Fruit fly (Drosophila melanogaster) whole organism, embryonic: ENCODE results near the gene CG13928.
A peak's percentile ranks its signal among the peaks of the same experiment; 100 is the strongest.

ENCODE experiments used
- Bdp1 ChIP-seq: fragments of 200-800 bp; sonication (Bioruptor generic); optimal IDR thresholded peaks from 3 replicates; lab custom pipeline; 2016; ENCODE audit warnings: missing biosample characterization, missing genetic modification characterization
- CG10959 ChIP-seq: fragments of 200-800 bp; sonication (Bioruptor generic); IDR thresholded peaks from 2 replicates; pipeline ENCODE4 v1.3.6; 2022; ENCODE audit warnings: missing biosample characterization, missing genetic modification characterization
- CG1233 ChIP-seq: fragments of 200-800 bp; sonication (Bioruptor generic); optimal IDR thresholded peaks from 4 replicates; lab custom pipeline; 2018; ENCODE audit warnings: missing biosample characterization, mild to moderate bottlenecking, missing genetic modification characterization
- CG14014 ChIP-seq: fragments of 200-800 bp; sonication (Bioruptor generic); IDR thresholded peaks from 2 replicates; pipeline ENCODE4 v1.3.6; 2022; ENCODE audit warnings: missing biosample characterization, missing genetic modification characterization
- CG16779 ChIP-seq: fragments of 200-800 bp; sonication (Bioruptor generic); IDR thresholded peaks from 2 replicates; pipeline ENCODE4 v1.3.6; 2022; ENCODE audit warnings: missing biosample characterization, missing genetic modification characterization
- CG1792 ChIP-seq: fragments of 200-800 bp; sonication (Bioruptor generic); optimal IDR thresholded peaks from 2 replicates; lab custom pipeline; 2016; ENCODE audit warnings: missing biosample characterization, missing genetic modification characterization
- CG2199 ChIP-seq: fragments of 200-800 bp; sonication (Bioruptor generic); IDR thresholded peaks from 3 replicates; pipeline ENCODE4 v1.3.6; 2022; ENCODE audit warnings: missing biosample characterization, missing genetic modification characterization
- CG3847 ChIP-seq: fragments of 200-800 bp; sonication (Bioruptor generic); IDR thresholded peaks from 2 replicates; pipeline ENCODE4 v1.3.6; 2022; ENCODE audit warnings: missing biosample characterization, missing genetic modification characterization
- CG5245 ChIP-seq: fragments of 200-800 bp; sonication (Bioruptor generic); optimal IDR thresholded peaks from 3 replicates; lab custom pipeline; 2016; ENCODE audit warnings: missing biosample characterization, missing genetic modification characterization
- CG5953 ChIP-seq: fragments of 200-800 bp; sonication (Bioruptor generic); IDR thresholded peaks from 2 replicates; pipeline ENCODE4 v1.3.6; 2022; ENCODE audit warnings: missing biosample characterization, missing genetic modification characterization
- CG6791 ChIP-seq: fragments of 200-800 bp; sonication (Bioruptor generic); IDR thresholded peaks from 3 replicates; pipeline ENCODE4 v1.3.6; 2022; ENCODE audit warnings: missing biosample characterization, missing genetic modification characterization; ENCODE audit not compliant: partially characterized antibody
- CG6854 ChIP-seq: fragments of 200-800 bp; sonication (Bioruptor generic); optimal IDR thresholded peaks from 3 replicates; lab custom pipeline; 2017; ENCODE audit warnings: missing biosample characterization, mild to moderate bottlenecking, missing genetic modification characterization
- CG7372 ChIP-seq: fragments of 200-800 bp; sonication (Bioruptor generic); IDR thresholded peaks from 2 replicates; pipeline ENCODE4 v1.3.6; 2022; ENCODE audit warnings: missing biosample characterization, missing genetic modification characterization
- CG7987 ChIP-seq: fragments of 200-800 bp; sonication (Bioruptor generic); optimal IDR thresholded peaks from 2 replicates; lab custom pipeline; 2018; ENCODE audit warnings: missing biosample characterization, mild to moderate bottlenecking, missing genetic modification characterization, moderate library complexity
- CG8290 ChIP-seq, 3 experiments: fragments of 200-800 bp; sonication (Bioruptor generic); optimal IDR thresholded peaks; 2 replicates each; lab custom pipeline; 2016 to 2019; ENCODE audit warnings: missing biosample characterization in 3 of 3, missing genetic modification characterization in 3 of 3, mild to moderate bottlenecking in 2 of 3, moderate library complexity in 1 of 3
- CG8765 ChIP-seq: fragments of 200-800 bp; sonication (Bioruptor generic); IDR thresholded peaks from 2 replicates; pipeline ENCODE4 v1.3.6; 2022; ENCODE audit warnings: missing biosample characterization, missing genetic modification characterization
- CoRest ChIP-seq: fragments of 200-800 bp; sonication (Bioruptor generic); optimal IDR thresholded peaks from 3 replicates; lab custom pipeline; 2018; ENCODE audit warnings: missing biosample characterization, mild to moderate bottlenecking, missing genetic modification characterization, moderate library complexity
- D19A ChIP-seq: fragments of 200-800 bp; optimal IDR thresholded peaks from 3 replicates; lab custom pipeline; 2019; ENCODE audit warnings: missing biosample characterization, mild to moderate bottlenecking, missing genetic modification characterization, moderate library complexity
- Ets65A ChIP-seq: fragments of 200-800 bp; sonication (Bioruptor generic); peaks from one replicate; lab custom pipeline; 2016; ENCODE audit warnings: missing biosample characterization, missing genetic modification characterization
- H15 ChIP-seq: fragments of 200-800 bp; sonication (Bioruptor generic); IDR thresholded peaks from 3 replicates; pipeline ENCODE4 v1.3.6; 2022; ENCODE audit warnings: missing biosample characterization, missing genetic modification characterization
- HmgZ ChIP-seq: fragments of 200-800 bp; sonication (Bioruptor generic); optimal IDR thresholded peaks from 2 replicates; lab custom pipeline; 2018; ENCODE audit warnings: missing biosample characterization, mild to moderate bottlenecking, missing genetic modification characterization
- Hmr ChIP-seq: fragments of 200-800 bp; sonication (Bioruptor generic); optimal IDR thresholded peaks from 3 replicates; lab custom pipeline; 2017; ENCODE audit warnings: mild to moderate bottlenecking, missing biosample characterization, missing genetic modification reagents, missing genetic modification characterization
- Lpt ChIP-seq: fragments of >200 bp; optimal IDR thresholded peaks from 2 replicates; lab custom pipeline; 2018; ENCODE audit warnings: missing biosample characterization, missing genetic modification characterization
- MESR4 ChIP-seq: fragments of 200-800 bp; sonication (Bioruptor generic); optimal IDR thresholded peaks from 2 replicates; lab custom pipeline; 2018; ENCODE audit warnings: missing biosample characterization, mild to moderate bottlenecking, missing genetic modification characterization, moderate library complexity
- Meics ChIP-seq: fragments of 200-800 bp; sonication (Bioruptor generic); optimal IDR thresholded peaks from 2 replicates; lab custom pipeline; 2017; ENCODE audit warnings: missing biosample characterization, mild to moderate bottlenecking, missing genetic modification characterization
- Mes4 ChIP-seq: fragments of 200-800 bp; sonication (Bioruptor generic); optimal IDR thresholded peaks from 2 replicates; lab custom pipeline; 2016; ENCODE audit warnings: missing biosample characterization, missing genetic modification characterization
- Optix ChIP-seq: fragments of 200-800 bp; sonication (Bioruptor generic); IDR thresholded peaks from 3 replicates; pipeline ENCODE4 v1.3.6; 2022; ENCODE audit warnings: missing biosample characterization, missing genetic modification characterization
- Taf1 ChIP-seq: fragments of 200-800 bp; sonication (Bioruptor generic); IDR thresholded peaks from 2 replicates; pipeline ENCODE4 v1.3.6; 2022; ENCODE audit warnings: missing biosample characterization, missing genetic modification characterization
- chm ChIP-seq: fragments of 200-800 bp; sonication (Bioruptor generic); IDR thresholded peaks from 2 replicates; pipeline ENCODE4 v1.3.6; 2022; ENCODE audit warnings: missing biosample characterization, missing genetic modification characterization
- cwo ChIP-seq: fragments of 200-800 bp; sonication (Bioruptor generic); optimal IDR thresholded peaks from 3 replicates; lab custom pipeline; 2017; ENCODE audit warnings: missing biosample characterization, missing genetic modification characterization, mild to moderate bottlenecking, moderate library complexity, missing genetic modification reagents
- dati ChIP-seq: fragments of 200-800 bp; sonication (Bioruptor generic); IDR thresholded peaks from 2 replicates; pipeline ENCODE4 v1.3.6; 2022; ENCODE audit warnings: missing biosample characterization, missing genetic modification characterization
- ewg ChIP-seq: fragments of 200-800 bp; sonication (Bioruptor generic); optimal IDR thresholded peaks from 3 replicates; lab custom pipeline; 2017; ENCODE audit warnings: mild to moderate bottlenecking, missing biosample characterization, missing genetic modification reagents, missing genetic modification characterization
- eyg ChIP-seq: fragments of 200-800 bp; sonication (Bioruptor generic); optimal IDR thresholded peaks from 3 replicates; lab custom pipeline; 2016; ENCODE audit warnings: missing biosample characterization, missing genetic modification characterization
- fd64A ChIP-seq: fragments of 200-800 bp; sonication (Bioruptor generic); optimal IDR thresholded peaks from 3 replicates; lab custom pipeline; 2018; ENCODE audit warnings: missing biosample characterization, mild to moderate bottlenecking, missing genetic modification characterization
- ftz-f1 ChIP-seq: fragments of 200-800 bp; sonication (Bioruptor generic); optimal IDR thresholded peaks from 2 replicates; lab custom pipeline; 2016; ENCODE audit warnings: missing biosample characterization, missing genetic modification characterization
- fu2 ChIP-seq: fragments of 200-800 bp; sonication (Bioruptor generic); optimal IDR thresholded peaks from 2 replicates; lab custom pipeline; 2016; ENCODE audit warnings: missing biosample characterization, missing genetic modification characterization
- grau ChIP-seq: fragments of 200-800 bp; optimal IDR thresholded peaks from 3 replicates; lab custom pipeline; 2019; ENCODE audit warnings: missing biosample characterization, mild to moderate bottlenecking, missing genetic modification characterization, moderate library complexity
- hkb ChIP-seq, 2 experiments: fragments of 200-800 bp in 1 of 2; fragments of >200 bp in 1 of 2; sonication (Bioruptor generic) in 1 of 2; IDR thresholded peaks in 1 of 2; optimal IDR thresholded peaks in 1 of 2; 2 replicates each; pipeline versions ENCODE4 v1.3.6 to Lab custom; 2017 to 2022; ENCODE audit warnings: missing biosample characterization in 1 of 2, missing genetic modification characterization in 1 of 2
- nmo ChIP-seq: fragments of 200-800 bp; sonication (Bioruptor generic); optimal IDR thresholded peaks from 2 replicates; lab custom pipeline; 2018; ENCODE audit warnings: missing biosample characterization, mild to moderate bottlenecking, missing genetic modification characterization, moderate library complexity
- odd ChIP-seq: fragments of 200-800 bp; sonication (Bioruptor generic); optimal IDR thresholded peaks from 2 replicates; lab custom pipeline; 2017; ENCODE audit warnings: missing biosample characterization, mild to moderate bottlenecking, missing genetic modification characterization
- pan ChIP-seq, 4 experiments: fragments of >200 bp in 3 of 4; fragments of 200-800 bp in 1 of 4; sonication (Bioruptor generic) in 1 of 4; optimal IDR thresholded peaks in 3 of 4; IDR thresholded peaks in 1 of 4; 2 replicates each; pipeline versions ENCODE4 v1.3.6 to Lab custom; 2017 to 2022; ENCODE audit warnings: missing biosample characterization in 2 of 4, missing genetic modification characterization in 2 of 4, mixed read lengths in 1 of 4
- pho ChIP-seq: fragments of 200-800 bp; sonication (Bioruptor generic); optimal IDR thresholded peaks from 2 replicates; lab custom pipeline; 2016; ENCODE audit warnings: missing biosample characterization, missing genetic modification characterization
- prd ChIP-seq, 3 experiments: fragments of >200 bp in 2 of 3; fragments of 200-800 bp in 1 of 3; sonication (Bioruptor generic) in 1 of 3; optimal IDR thresholded peaks in 2 of 3; IDR thresholded peaks in 1 of 3; 2 replicates in 2 of 3; 3 replicates in 1 of 3; pipeline versions ENCODE4 v1.3.6 to Lab custom; 2017 to 2022; ENCODE audit warnings: missing biosample characterization in 1 of 3, missing genetic modification characterization in 1 of 3
- ro ChIP-seq: fragments of 200-800 bp; sonication (Bioruptor generic); IDR thresholded peaks from 2 replicates; pipeline ENCODE4 v1.3.6; 2022; ENCODE audit warnings: missing biosample characterization, missing genetic modification characterization
- row ChIP-seq: fragments of 200-800 bp; sonication (Bioruptor generic); IDR thresholded peaks from 3 replicates; pipeline ENCODE4 v1.3.6; 2022; ENCODE audit warnings: missing biosample characterization, missing genetic modification characterization
- sc ChIP-seq, 3 experiments: fragments of >200 bp in 2 of 3; fragments of 200-800 bp in 1 of 3; sonication (Bioruptor generic) in 1 of 3; optimal IDR thresholded peaks; 2 replicates in 2 of 3; 3 replicates in 1 of 3; lab custom pipeline; 2017; ENCODE audit warnings: mild to moderate bottlenecking in 1 of 3, missing biosample characterization in 1 of 3, missing genetic modification characterization in 1 of 3, missing genetic modification reagents in 1 of 3
- usp ChIP-seq: fragments of >200 bp; optimal IDR thresholded peaks from 2 replicates; lab custom pipeline; 2017; ENCODE audit warnings: missing biosample characterization, missing genetic modification characterization
- vvl ChIP-seq: fragments of 200-800 bp; sonication (Bioruptor generic); IDR thresholded peaks from 2 replicates; pipeline ENCODE4 v1.3.6; 2022; ENCODE audit warnings: missing biosample characterization, missing genetic modification characterization
- wek ChIP-seq: fragments of 200-800 bp; sonication (Bioruptor generic); optimal IDR thresholded peaks from 3 replicates; lab custom pipeline; 2018; ENCODE audit warnings: missing biosample characterization, mild to moderate bottlenecking, missing genetic modification characterization, moderate library complexity

The CG13928 gene

DNA sequence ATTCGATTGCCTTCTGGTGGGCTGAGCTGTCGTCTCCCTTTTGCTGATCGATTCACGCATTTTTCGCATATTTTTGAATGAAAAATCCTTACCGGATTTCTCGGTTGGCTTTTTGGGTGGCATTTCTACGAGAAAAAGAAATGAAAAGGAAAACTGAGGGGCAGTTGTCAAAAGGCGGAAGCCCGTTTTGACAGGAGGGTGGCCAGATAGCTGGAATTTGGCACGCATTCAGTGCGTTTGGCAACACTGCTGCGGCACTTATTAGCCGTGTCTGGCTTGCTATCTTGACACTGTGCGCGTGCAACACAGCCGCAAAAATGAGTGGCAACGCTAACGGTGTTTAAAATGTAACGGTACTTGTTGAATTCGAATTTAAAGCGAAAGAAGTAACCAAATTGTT is 40.3 kb upstream of the CG13928 start, which contains the start of gene RpL23A (continued):
- TF ChIP-seq Taf1 (GFP tag; lab: Robert Waterston, UW) = peak; percentile 71; the same call in 1 of the 2 replicates
- no peak for TF ChIP-seq pan (optimal IDR thresholded peaks at IDR 0.05; lab: Kevin White, UChicago)
- peak in 1 of 2 experiments; percentile 93 for TF ChIP-seq pan (GFP tag; optimal IDR thresholded peaks at IDR 0.05 in 1 of 2, IDR thresholded peaks at IDR 0.05 in 1 of 2)
- TF ChIP-seq row (GFP tag; lab: Robert Waterston, UW) = peak; percentile 73
- TF ChIP-seq pho (GFP tag; lab: Kevin White, UChicago) = peak; percentile 97
- TF ChIP-seq Lpt (GFP tag; lab: Kevin White, UChicago) = no peak
- no peak for TF ChIP-seq sc (optimal IDR thresholded peaks at IDR 0.05; lab: Kevin White, UChicago)
- peak; percentile 87 for TF ChIP-seq sc (GFP tag; optimal IDR thresholded peaks at IDR 0.05; lab: Kevin White, UChicago)
- peak; percentile 87 for TF ChIP-seq wek (GFP tag; lab: Kevin White, UChicago)
- peak; percentile 96 for TF ChIP-seq fu2
- TF ChIP-seq CG1233 = peak; percentile 95
- TF ChIP-seq grau (tag; lab: Kevin White, UChicago) = peak; percentile 88
- peak; percentile 96 for TF ChIP-seq CG1792 (GFP tag; lab: Kevin White, UChicago)
- TF ChIP-seq CG10959 (GFP tag; lab: Robert Waterston, UW) = peak; percentile 89
- peak; percentile 97 for TF ChIP-seq chm
- peak; percentile 95 for TF ChIP-seq CG8290 (GFP tag; optimal IDR thresholded peaks at IDR 0.05; lab: Kevin White, UChicago)
- TF ChIP-seq CG8290 (tag; optimal IDR thresholded peaks at IDR 0.05; lab: Kevin White, UChicago) = peak; percentile 84 to 99
- TF ChIP-seq CG3847 = peak; percentile 99
- peak; percentile 96 for TF ChIP-seq eyg (GFP tag; lab: Kevin White, UChicago)
- peak; percentile 92 for TF ChIP-seq CoRest (tag; lab: Kevin White, UChicago)
- peak; percentile 92 for TF ChIP-seq CG2199 (GFP tag; lab: Robert Waterston, UW)
- TF ChIP-seq Bdp1 (GFP tag; lab: Kevin White, UChicago) = peak; percentile 91
- peak; percentile 99 for TF ChIP-seq Mes4
- peak; percentile 93 for TF ChIP-seq ewg (GFP tag; lab: Kevin White, UChicago)
- TF ChIP-seq HmgZ = peak; percentile 98
- TF ChIP-seq CG6854 (GFP tag; lab: Kevin White, UChicago) = peak; percentile 85
- TF ChIP-seq CG7372 (GFP tag; lab: Robert Waterston, UW) = peak; percentile 90
- peak; percentile 63 for TF ChIP-seq D19A
- TF ChIP-seq CG7987 (GFP tag; lab: Kevin White, UChicago) = peak; percentile 99
- TF ChIP-seq CG14014 (GFP tag; lab: Robert Waterston, UW) = peak; percentile 94
- TF ChIP-seq H15 (GFP tag; lab: Robert Waterston, UW) = peak; percentile 92
- peak; percentile 97 for TF ChIP-seq vvl (GFP tag; lab: Robert Waterston, UW)
- peak; percentile 91 for TF ChIP-seq fd64A (GFP tag; lab: Kevin White, UChicago)
- TF ChIP-seq Meics = peak; percentile 98
- peak; percentile 73 for TF ChIP-seq ro
- peak; percentile 91 for TF ChIP-seq ftz-f1 (GFP tag; lab: Kevin White, UChicago)
- peak; percentile 82 for TF ChIP-seq cwo (GFP tag; lab: Kevin White, UChicago)
- TF ChIP-seq CG8765 (GFP tag; lab: Robert Waterston, UW) = peak; percentile 82
- TF ChIP-seq prd (optimal IDR thresholded peaks at IDR 0.05; lab: Kevin White, UChicago) = no peak
- TF ChIP-seq prd (GFP tag; IDR thresholded peaks at IDR 0.05; lab: Robert Waterston, UW) = peak; percentile 89
- peak; percentile 93 for TF ChIP-seq CG16779
- peak; percentile 87 for TF ChIP-seq dati (GFP tag; lab: Robert Waterston, UW)
- peak; percentile 91 for TF ChIP-seq nmo (GFP tag; lab: Kevin White, UChicago)
- TF ChIP-seq Hmr (GFP tag; lab: Kevin White, UChicago) = peak; percentile 99
- TF ChIP-seq hkb (optimal IDR thresholded peaks at IDR 0.05; lab: Kevin White, UChicago) = peak; percentile 94
- TF ChIP-seq hkb (GFP tag; IDR thresholded peaks at IDR 0.05; lab: Robert Waterston, UW) = peak; percentile 91
- peak; percentile 91 for TF ChIP-seq Optix (GFP tag; lab: Robert Waterston, UW)
- peak; percentile 66; the same call in 2 of the 3 replicates for TF ChIP-seq CG6791
- peak; percentile 89 for TF ChIP-seq odd
- TF ChIP-seq usp = no peak
- TF ChIP-seq CG5245 = peak; percentile 87
- TF ChIP-seq CG5953 (GFP tag; lab: Robert Waterston, UW) = peak; percentile 90
- peak; percentile 100 for TF ChIP-seq Ets65A (GFP tag; lab: Kevin White, UChicago)
- peak; percentile 99 for TF ChIP-seq MESR4 (GFP tag; lab: Kevin White, UChicago)
